Worm (Caenorhabditis elegans) whole organism, young adult: ENCODE results near the gene F26F12.3.
A peak's percentile ranks its signal among the peaks of the same experiment; 100 is the strongest.

Experiments used
- B0336.3 ChIP-seq: fragments of 200-800 bp; sonication (Bioruptor generic); IDR thresholded peaks from 2 replicates; pipeline ENCODE4 v1.3.6; 2022; ENCODE audit warnings: missing genetic modification characterization, missing compliant biosample characterization
- F23B12.7 ChIP-seq: sonication (generic microtip); optimal IDR thresholded peaks from 2 replicates; lab custom pipeline; 2017; ENCODE audit warnings: missing genetic modification characterization, mild to moderate bottlenecking, missing compliant biosample characterization, antibody characterized with exemption, moderate library complexity; ENCODE audit not compliant: insufficient read depth
- F37B4.10 ChIP-seq: fragments of 200-800 bp; sonication (Bioruptor generic); IDR thresholded peaks from 2 replicates; pipeline ENCODE4 v1.3.6; 2022; ENCODE audit warnings: missing genetic modification characterization, missing compliant biosample characterization
- F57C9.4 ChIP-seq: sonication (generic microtip); optimal IDR thresholded peaks from 2 replicates; lab custom pipeline; 2017; ENCODE audit warnings: mild to moderate bottlenecking, missing genetic modification characterization, missing compliant biosample characterization
- K11D2.4 ChIP-seq: fragments of 200-800 bp; sonication (Bioruptor generic); IDR thresholded peaks from 2 replicates; pipeline ENCODE4 v1.3.6; 2022; ENCODE audit warnings: missing genetic modification reagents, missing genetic modification characterization, missing compliant biosample characterization
- T26A5.8 ChIP-seq: sonication (generic microtip); optimal IDR thresholded peaks from 2 replicates; lab custom pipeline; 2016; ENCODE audit warnings: missing genetic modification characterization, missing compliant biosample characterization
- Y53G8AR.9 ChIP-seq: fragments of 200-800 bp; sonication (Bioruptor generic); conservative IDR thresholded peaks from 2 replicates; pipeline ENCODE4 v1.3.6; 2022; ENCODE audit warnings: missing genetic modification reagents, missing genetic modification characterization, missing compliant biosample characterization
- Y67H2A.10 ChIP-seq: fragments of 200-800 bp; sonication (Bioruptor generic); conservative IDR thresholded peaks from 2 replicates; pipeline ENCODE4 v1.3.6; 2022; ENCODE audit warnings: missing genetic modification reagents, missing genetic modification characterization, missing compliant biosample characterization
- Y79H2A.3 ChIP-seq: fragments of 200-800 bp; sonication (Bioruptor generic); conservative IDR thresholded peaks from 2 replicates; pipeline ENCODE4 v1.3.6; 2022; ENCODE audit warnings: missing genetic modification reagents, missing genetic modification characterization, missing compliant biosample characterization
- ama-1 ChIP-seq, 3 experiments: fragments of 150-350 bp in 1 of 3; sonication (generic microtip) in 2 of 3; optimal IDR thresholded peaks; 2 replicates each; lab custom pipeline; 2014 to 2018; ENCODE audit warnings: missing biosample characterization in 2 of 3, missing genetic modification characterization in 2 of 3, missing genetic modification reagents in 2 of 3
- aptf-2 ChIP-seq: fragments of 200-800 bp; sonication (Bioruptor generic); conservative IDR thresholded peaks from 2 replicates; pipeline ENCODE4 v1.3.6; 2022; ENCODE audit warnings: missing genetic modification reagents, missing genetic modification characterization, missing compliant biosample characterization
- athp-1 ChIP-seq: sonication (generic microtip); optimal IDR thresholded peaks from 2 replicates; lab custom pipeline; 2017; ENCODE audit warnings: mild to moderate bottlenecking, missing genetic modification characterization, missing compliant biosample characterization
- attf-6 ChIP-seq: fragments of 200-800 bp; sonication (Bioruptor generic); IDR thresholded peaks from 2 replicates; pipeline ENCODE4 v1.3.6; 2022; ENCODE audit warnings: missing genetic modification reagents, missing genetic modification characterization, missing compliant biosample characterization
- ccch-3 ChIP-seq: fragments of 200-800 bp; sonication (Bioruptor generic); optimal IDR thresholded peaks from 2 replicates; lab custom pipeline; 2018; ENCODE audit warnings: mild to moderate bottlenecking, missing genetic modification characterization, missing compliant biosample characterization
- ceh-100 ChIP-seq: fragments of 200-800 bp; sonication (Bioruptor generic); IDR thresholded peaks from 2 replicates; pipeline ENCODE4 v1.3.6; 2022; ENCODE audit warnings: missing genetic modification reagents, missing genetic modification characterization, missing compliant biosample characterization
- ceh-27 ChIP-seq: fragments of 200-800 bp; sonication (Bioruptor generic); optimal IDR thresholded peaks from 2 replicates; lab custom pipeline; 2018; ENCODE audit warnings: mild to moderate bottlenecking, missing genetic modification characterization, moderate library complexity, missing compliant biosample characterization
- ceh-91 ChIP-seq: fragments of 200-800 bp; sonication (Bioruptor generic); IDR thresholded peaks from 2 replicates; pipeline ENCODE4 v1.3.6; 2022; ENCODE audit warnings: missing genetic modification reagents, missing genetic modification characterization, missing compliant biosample characterization
- chd-7 ChIP-seq: sonication (generic microtip); optimal IDR thresholded peaks from 2 replicates; lab custom pipeline; 2016; ENCODE audit warnings: mild to moderate bottlenecking, missing genetic modification characterization, moderate library complexity, missing compliant biosample characterization
- die-1 ChIP-seq: sonication (generic microtip); optimal IDR thresholded peaks from 2 replicates; lab custom pipeline; 2016; ENCODE audit warnings: missing genotype, mild to moderate bottlenecking, missing genetic modification characterization, missing compliant biosample characterization
- dox-1 ChIP-seq: fragments of 200-800 bp; sonication (Bioruptor generic); IDR thresholded peaks from 2 replicates; pipeline ENCODE4 v1.3.6; 2022; ENCODE audit warnings: missing genetic modification reagents, missing genetic modification characterization, missing compliant biosample characterization
- dpff-1 ChIP-seq: sonication (generic microtip); optimal IDR thresholded peaks from 2 replicates; lab custom pipeline; 2017; ENCODE audit warnings: mild to moderate bottlenecking, missing genetic modification characterization, missing compliant biosample characterization
- efl-1 ChIP-seq: fragments of 150-350 bp; optimal IDR thresholded peaks from 2 replicates; lab custom pipeline; 2014; ENCODE audit warnings: missing biosample characterization, missing genetic modification reagents, missing genetic modification characterization
- egl-18 ChIP-seq: fragments of 200-800 bp; sonication (Bioruptor generic); IDR thresholded peaks from 2 replicates; pipeline ENCODE4 v1.3.6; 2022; ENCODE audit warnings: missing genetic modification reagents, missing genetic modification characterization, missing compliant biosample characterization
- ekl-4 ChIP-seq: fragments of 200-800 bp; sonication (Bioruptor generic); IDR thresholded peaks from 2 replicates; pipeline ENCODE4 v1.3.6; 2022; ENCODE audit warnings: missing genetic modification reagents, missing genetic modification characterization, missing compliant biosample characterization
- fkh-3 ChIP-seq: sonication (generic microtip); optimal IDR thresholded peaks from 2 replicates; lab custom pipeline; 2016; ENCODE audit warnings: mild to moderate bottlenecking, missing genetic modification characterization, missing compliant biosample characterization
- hmg-1.2 ChIP-seq: fragments of 200-800 bp; sonication (Bioruptor generic); IDR thresholded peaks from 2 replicates; pipeline ENCODE4 v1.3.6; 2022; ENCODE audit warnings: missing genetic modification reagents, missing genetic modification characterization, missing compliant biosample characterization
- lin-26 ChIP-seq: fragments of 200-800 bp; sonication (Bioruptor generic); IDR thresholded peaks from 2 replicates; pipeline ENCODE4 v1.3.6; 2022; ENCODE audit warnings: missing genetic modification reagents, missing genetic modification characterization, missing compliant biosample characterization
- lin-54 ChIP-seq: fragments of 200-800 bp; sonication (Bioruptor generic); optimal IDR thresholded peaks from 2 replicates; lab custom pipeline; 2018; ENCODE audit warnings: mild to moderate bottlenecking, missing genetic modification characterization, missing compliant biosample characterization
- lsy-27 ChIP-seq: sonication (generic microtip); optimal IDR thresholded peaks from 2 replicates; lab custom pipeline; 2017; ENCODE audit warnings: missing genetic modification characterization, mild to moderate bottlenecking, missing compliant biosample characterization, antibody characterized with exemption, missing genotype, borderline replicate concordance; ENCODE audit not compliant: insufficient read depth
- madf-10 ChIP-seq: sonication (generic microtip); optimal IDR thresholded peaks from 2 replicates; lab custom pipeline; 2016; ENCODE audit warnings: mild to moderate bottlenecking, missing genetic modification characterization, missing compliant biosample characterization
- madf-3 ChIP-seq: fragments of 200-800 bp; sonication (Bioruptor generic); IDR thresholded peaks from 2 replicates; pipeline ENCODE4 v1.3.6; 2022; ENCODE audit warnings: missing genetic modification reagents, missing genetic modification characterization, missing compliant biosample characterization
- madf-8 ChIP-seq: fragments of 200-800 bp; sonication (Bioruptor generic); conservative IDR thresholded peaks from 2 replicates; pipeline ENCODE4 v1.3.6; 2022; ENCODE audit warnings: missing genetic modification reagents, missing genetic modification characterization, missing compliant biosample characterization
- mel-28 ChIP-seq: sonication (generic microtip); optimal IDR thresholded peaks from 2 replicates; lab custom pipeline; 2016; ENCODE audit warnings: borderline replicate concordance, mild to moderate bottlenecking, missing genetic modification characterization, missing compliant biosample characterization
- nfya-2 ChIP-seq: fragments of 200-800 bp; sonication (Bioruptor generic); IDR thresholded peaks from 2 replicates; pipeline ENCODE4 v1.3.6; 2022; ENCODE audit warnings: missing genetic modification reagents, missing genetic modification characterization, missing compliant biosample characterization
- nhr-120 ChIP-seq: fragments of 200-800 bp; sonication (Bioruptor generic); IDR thresholded peaks from 2 replicates; pipeline ENCODE4 v1.3.6; 2022; ENCODE audit warnings: missing genetic modification characterization, missing compliant biosample characterization
- pbrm-1 ChIP-seq: fragments of 200-800 bp; sonication (Bioruptor generic); IDR thresholded peaks from 2 replicates; pipeline ENCODE4 v1.3.6; 2022; ENCODE audit warnings: missing genetic modification reagents, missing genetic modification characterization, missing compliant biosample characterization
- rec-8 ChIP-seq, 2 experiments: sonication (generic microtip); optimal IDR thresholded peaks; 2 replicates each; lab custom pipeline; 2016; ENCODE audit warnings: mild to moderate bottlenecking in 2 of 2, missing genetic modification characterization in 2 of 2, missing genetic modification reagents in 2 of 2, missing genotype in 2 of 2, missing biosample characterization in 1 of 2, missing compliant biosample characterization in 1 of 2, moderate library complexity in 1 of 2
- snpc-1.3 ChIP-seq: sonication (generic microtip); optimal IDR thresholded peaks from 2 replicates; lab custom pipeline; 2017; ENCODE audit warnings: missing genetic modification characterization, mild to moderate bottlenecking, missing compliant biosample characterization, antibody characterized with exemption, moderate library complexity, missing genotype, missing genetic modification reagents; ENCODE audit not compliant: insufficient read depth
- tbp1 ChIP-seq: fragments of 200-800 bp; sonication (Bioruptor generic); optimal IDR thresholded peaks from 2 replicates; lab custom pipeline; 2018; ENCODE audit warnings: mild to moderate bottlenecking, missing genetic modification characterization, missing compliant biosample characterization
- tbx-9 ChIP-seq: sonication (generic microtip); optimal IDR thresholded peaks from 2 replicates; lab custom pipeline; 2016; ENCODE audit warnings: borderline replicate concordance, missing genetic modification characterization, inconsistent platforms, missing compliant biosample characterization
- tlf-1 ChIP-seq: fragments of 200-800 bp; sonication (Bioruptor generic); optimal IDR thresholded peaks from 2 replicates; lab custom pipeline; 2018; ENCODE audit warnings: mild to moderate bottlenecking, missing genetic modification characterization, missing compliant biosample characterization
- unc-62 ChIP-seq: fragments of 150-350 bp; optimal IDR thresholded peaks from 2 replicates; lab custom pipeline; 2014; ENCODE audit warnings: missing biosample characterization, missing genetic modification reagents, missing genetic modification characterization
- zfh-2 ChIP-seq: fragments of 200-800 bp; sonication (Bioruptor generic); conservative IDR thresholded peaks from 2 replicates; pipeline ENCODE4 v1.3.6; 2022; ENCODE audit warnings: missing genetic modification reagents, missing genetic modification characterization, missing compliant biosample characterization
- ztf-22 ChIP-seq: fragments of 200-800 bp; sonication (Bioruptor generic); optimal IDR thresholded peaks from 2 replicates; lab custom pipeline; 2018; ENCODE audit warnings: mild to moderate bottlenecking, missing genetic modification characterization, moderate library complexity, missing compliant biosample characterization
- ztf-3 ChIP-seq: fragments of 200-800 bp; sonication (Bioruptor generic); optimal IDR thresholded peaks from 2 replicates; lab custom pipeline; 2018; ENCODE audit warnings: mild to moderate bottlenecking, missing genetic modification characterization, missing compliant biosample characterization

F26F12.3 gene

DNA sequence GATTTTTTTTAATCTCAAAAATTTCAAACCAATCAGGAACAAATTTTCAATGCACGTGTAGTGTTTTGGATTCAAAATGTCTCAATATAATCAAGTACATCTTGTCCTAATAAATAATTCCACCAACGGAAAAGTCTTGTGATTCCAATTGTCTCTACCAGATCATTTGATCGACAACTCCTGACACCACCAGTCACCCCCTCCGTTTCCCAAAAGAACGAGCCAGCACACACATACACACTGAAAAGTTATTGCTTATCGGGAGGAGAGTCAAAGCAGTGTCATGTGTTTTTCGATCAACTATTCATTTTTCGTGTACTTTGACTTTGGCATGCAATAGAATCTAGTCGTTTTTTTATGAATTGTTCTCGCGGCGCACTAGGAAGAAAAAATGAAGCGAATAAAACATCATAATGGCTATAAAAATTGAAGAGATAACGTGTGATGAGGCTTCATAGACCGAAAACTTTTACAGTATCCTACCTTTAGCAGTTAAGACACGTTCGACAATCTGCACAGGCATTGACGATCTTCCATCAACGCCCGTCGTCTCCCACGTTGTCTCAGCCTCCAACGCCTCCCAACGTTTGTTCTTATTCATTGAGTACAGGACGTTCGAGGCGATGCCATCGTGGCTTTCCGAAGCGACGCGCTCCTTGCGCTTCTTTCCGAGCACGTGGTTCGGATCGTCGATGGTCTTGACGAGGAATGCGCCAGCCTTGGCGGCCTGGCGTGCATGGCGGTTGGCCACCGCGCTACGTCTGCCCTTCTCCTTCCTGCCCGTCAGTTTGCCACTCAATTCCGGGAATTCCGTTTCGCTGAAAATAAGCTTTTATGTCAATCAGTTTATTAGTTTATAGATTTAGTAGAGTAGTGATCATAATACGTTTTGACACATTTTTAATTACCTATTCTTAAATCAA lies 1.8 kb downstream of the F26F12.3 start:
- no peak for TF ChIP-seq ztf-22 (GFP tag; lab: Kevin White, UChicago)
- TF ChIP-seq unc-62 = no peak
- TF ChIP-seq attf-6 (GFP tag; lab: Robert Waterston, UW) = no peak
- TF ChIP-seq dox-1 (GFP tag; lab: Robert Waterston, UW) = peak; percentile 51; the same call in 1 of the 2 replicates
- TF ChIP-seq pbrm-1 (GFP tag; lab: Robert Waterston, UW) = no peak; the same call in 1 of the 2 replicates
- 0 out of 2 replicates have a peak, but pooled peaks have one; percentile 14 for TF ChIP-seq madf-8
- no peak for TF ChIP-seq lsy-27 (tag; lab: Kevin White, UChicago)
- peak; percentile 71; the same call in 1 of the 2 replicates for TF ChIP-seq madf-3 (GFP tag; lab: Robert Waterston, UW)
- TF ChIP-seq egl-18 (GFP tag; lab: Robert Waterston, UW) = no peak
- TF ChIP-seq F37B4.10 (GFP tag; lab: Robert Waterston, UW) = 0 out of 2 replicates have a peak, but pooled peaks have one; percentile 88
- TF ChIP-seq tbx-9 (tag; lab: Kevin White, UChicago) = no peak
- TF ChIP-seq K11D2.4 (GFP tag; lab: Robert Waterston, UW) = peak; percentile 56
- no peak for TF ChIP-seq die-1 (tag; lab: Kevin White, UChicago)
- TF ChIP-seq rec-8 (tag; optimal IDR thresholded peaks at IDR 0.05; lab: Kevin White, UChicago) = no peak
- TF ChIP-seq mel-28 (tag; lab: Kevin White, UChicago) = no peak
- peak; percentile 40 for TF ChIP-seq fkh-3 (tag; lab: Kevin White, UChicago)
- no peak for TF ChIP-seq ceh-100 (GFP tag; lab: Robert Waterston, UW)
- TF ChIP-seq tbp1 (GFP tag; lab: Kevin White, UChicago) = peak; percentile 12
- TF ChIP-seq lin-54 (GFP tag; lab: Kevin White, UChicago) = peak; percentile 17
- peak; percentile 40 for TF ChIP-seq madf-10 (tag; lab: Kevin White, UChicago)
- TF ChIP-seq efl-1 = no peak
- no peak; the same call in 1 of the 2 replicates for TF ChIP-seq Y67H2A.10 (GFP tag; lab: Robert Waterston, UW)
- TF ChIP-seq zfh-2 (GFP tag; lab: Robert Waterston, UW) = peak; percentile 95
- TF ChIP-seq ama-1 (optimal IDR thresholded peaks at IDR 0.05; lab: Kevin White, UChicago) = no peak
- TF ChIP-seq ama-1 (GFP tag; optimal IDR thresholded peaks at IDR 0.05; lab: Kevin White, UChicago) = no peak
- TF ChIP-seq lin-26 = no peak
- TF ChIP-seq Y53G8AR.9 (GFP tag; lab: Robert Waterston, UW) = peak; percentile 67; the same call in 1 of the 2 replicates
- no peak for TF ChIP-seq aptf-2 (GFP tag; lab: Robert Waterston, UW)
- TF ChIP-seq F57C9.4 (tag; lab: Kevin White, UChicago) = no peak
- TF ChIP-seq hmg-1.2 (GFP tag; lab: Robert Waterston, UW) = no peak
- TF ChIP-seq athp-1 (tag; lab: Kevin White, UChicago) = no peak
- TF ChIP-seq ekl-4 (GFP tag; lab: Robert Waterston, UW) = no peak; the same call in 1 of the 2 replicates
- TF ChIP-seq B0336.3 = no peak; the same call in 1 of the 2 replicates
- 0 out of 2 replicates have a peak, but pooled peaks have one; percentile 21 for TF ChIP-seq nhr-120
- TF ChIP-seq chd-7 (tag; lab: Kevin White, UChicago) = peak; percentile 44
- no peak for TF ChIP-seq nfya-2 (GFP tag; lab: Robert Waterston, UW)
- no peak for TF ChIP-seq tlf-1 (GFP tag; lab: Kevin White, UChicago)
- no peak for TF ChIP-seq snpc-1.3 (tag; lab: Kevin White, UChicago)
- no peak for TF ChIP-seq ccch-3
- TF ChIP-seq F23B12.7 (tag; lab: Kevin White, UChicago) = peak; percentile 31
- TF ChIP-seq ceh-91 (GFP tag; lab: Robert Waterston, UW) = no peak
- TF ChIP-seq T26A5.8 (tag; lab: Kevin White, UChicago) = no peak
- no peak for TF ChIP-seq dpff-1 (tag; lab: Kevin White, UChicago)
- no peak for TF ChIP-seq ceh-27 (GFP tag; lab: Kevin White, UChicago)
- peak; percentile 38; the same call in 1 of the 2 replicates for TF ChIP-seq Y79H2A.3 (GFP tag; lab: Robert Waterston, UW)
- no peak for TF ChIP-seq ztf-3
